Worm (Caenorhabditis elegans) whole organism, L3 larva: ENCODE measurements around the gene tmem-184.

ENCODE experiments used
- R02D3.7 ChIP-seq: fragments of 150-350 bp; optimal IDR thresholded peaks from 2 replicates; lab custom pipeline; 2014; ENCODE audit warnings: missing biosample characterization, missing genetic modification characterization
- ZK546.5 ChIP-seq: sonication (generic microtip); optimal IDR thresholded peaks from 2 replicates; lab custom pipeline; 2017; ENCODE audit warnings: missing biosample characterization, missing genetic modification characterization
- aly-2 ChIP-seq: fragments of 150-350 bp; optimal IDR thresholded peaks from 2 replicates; lab custom pipeline; 2014; ENCODE audit warnings: missing biosample characterization, missing genetic modification characterization
- ama-1 ChIP-seq: fragments of 150-350 bp; optimal IDR thresholded peaks from 2 replicates; lab custom pipeline; 2018
- ceh-16 ChIP-seq: sonication (generic microtip); optimal IDR thresholded peaks from 2 replicates; lab custom pipeline; 2017; ENCODE audit warnings: missing biosample characterization, missing genetic modification characterization
- ceh-28 ChIP-seq: fragments of 150-350 bp; optimal IDR thresholded peaks from 2 replicates; lab custom pipeline; 2014; ENCODE audit warnings: missing biosample characterization, missing genetic modification reagents, missing genetic modification characterization
- ceh-82 ChIP-seq: fragments of 150-350 bp; optimal IDR thresholded peaks from 2 replicates; lab custom pipeline; 2014; ENCODE audit warnings: missing biosample characterization, missing genetic modification characterization
- ceh-9 ChIP-seq: sonication (generic microtip); optimal IDR thresholded peaks from 2 replicates; lab custom pipeline; 2018; ENCODE audit warnings: missing biosample characterization, missing genetic modification characterization
- daf-12 ChIP-seq: fragments of 150-350 bp; optimal IDR thresholded peaks from 2 replicates; lab custom pipeline; 2014; ENCODE audit warnings: missing biosample characterization, missing genetic modification reagents, missing genetic modification characterization
- egl-27 ChIP-seq: sonication (generic microtip); optimal IDR thresholded peaks from 4 replicates; lab custom pipeline; 2017; ENCODE audit warnings: missing biosample characterization, missing genetic modification reagents, missing genetic modification characterization
- egl-5 ChIP-seq: fragments of 150-350 bp; optimal IDR thresholded peaks from 2 replicates; lab custom pipeline; 2017; ENCODE audit warnings: missing biosample characterization, missing genetic modification reagents, missing genetic modification characterization, inconsistent platforms
- elt-1 ChIP-seq: fragments of 150-350 bp; optimal IDR thresholded peaks from 2 replicates; lab custom pipeline; 2014; ENCODE audit warnings: missing biosample characterization, missing genetic modification characterization
- elt-2 ChIP-seq: sonication (generic microtip); optimal IDR thresholded peaks from 2 replicates; lab custom pipeline; 2016; ENCODE audit warnings: missing genetic modification reagents, mild to moderate bottlenecking, missing genetic modification characterization, missing compliant biosample characterization
- elt-3 ChIP-seq, 3 experiments: fragments of 150-350 bp in 1 of 3; sonication (generic microtip) in 2 of 3; optimal IDR thresholded peaks; 2 replicates in 2 of 3; 4 replicates in 1 of 3; lab custom pipeline; 2014 to 2017; ENCODE audit warnings: missing biosample characterization in 3 of 3, missing genetic modification characterization in 3 of 3
- eor-1 ChIP-seq, 2 experiments: fragments of 150-350 bp; optimal IDR thresholded peaks; 2 replicates each; lab custom pipeline; 2014 to 2018; ENCODE audit warnings: missing biosample characterization in 2 of 2, missing genetic modification characterization in 2 of 2
- fkh-10 ChIP-seq: sonication (generic microtip); optimal IDR thresholded peaks from 2 replicates; lab custom pipeline; 2017; ENCODE audit warnings: missing biosample characterization, missing genetic modification reagents, missing genetic modification characterization
- fkh-2 ChIP-seq: fragments of 150-350 bp; optimal IDR thresholded peaks from 2 replicates; lab custom pipeline; 2014; ENCODE audit warnings: missing biosample characterization, missing genetic modification reagents, missing genetic modification characterization
- fos-1 ChIP-seq: fragments of 150-350 bp; optimal IDR thresholded peaks from 2 replicates; lab custom pipeline; 2014; ENCODE audit warnings: missing biosample characterization, missing genetic modification characterization
- hmg-11 ChIP-seq: sonication (generic microtip); optimal IDR thresholded peaks from 2 replicates; lab custom pipeline; 2016; ENCODE audit warnings: missing genetic modification characterization, missing compliant biosample characterization
- jun-1 ChIP-seq: fragments of 150-350 bp; optimal IDR thresholded peaks from 2 replicates; lab custom pipeline; 2014; ENCODE audit warnings: missing biosample characterization, missing genetic modification reagents, missing genetic modification characterization
- lin-15B ChIP-seq: fragments of 150-350 bp; optimal IDR thresholded peaks from 2 replicates; lab custom pipeline; 2014; ENCODE audit warnings: missing biosample characterization, missing genetic modification characterization
- lin-39 ChIP-seq: fragments of 150-350 bp; optimal IDR thresholded peaks from 2 replicates; lab custom pipeline; 2018; ENCODE audit warnings: missing biosample characterization, missing genetic modification reagents, missing genetic modification characterization
- lsy-12 ChIP-seq: sonication (generic microtip); optimal IDR thresholded peaks from 2 replicates; lab custom pipeline; 2016; ENCODE audit warnings: mild to moderate bottlenecking, missing genetic modification characterization, missing compliant biosample characterization
- mdl-1 ChIP-seq: fragments of 150-350 bp; optimal IDR thresholded peaks from 2 replicates; lab custom pipeline; 2014; ENCODE audit warnings: missing biosample characterization, missing genetic modification characterization
- mml-1 ChIP-seq: fragments of 150-350 bp; sonication (generic microtip); optimal IDR thresholded peaks from 3 replicates; lab custom pipeline; 2014; ENCODE audit warnings: missing biosample characterization, missing genetic modification characterization
- nfya-1 ChIP-seq: sonication (generic microtip); optimal IDR thresholded peaks from 2 replicates; lab custom pipeline; 2017; ENCODE audit warnings: missing genetic modification characterization, mild to moderate bottlenecking, missing compliant biosample characterization, antibody characterized with exemption, moderate library complexity; ENCODE audit not compliant: insufficient read depth
- nhr-11 ChIP-seq: fragments of 150-350 bp; optimal IDR thresholded peaks from 2 replicates; lab custom pipeline; 2014; ENCODE audit warnings: missing biosample characterization, missing genetic modification characterization
- nhr-12 ChIP-seq: fragments of 150-350 bp; optimal IDR thresholded peaks from 2 replicates; lab custom pipeline; 2014; ENCODE audit warnings: missing biosample characterization, missing genetic modification characterization
- nhr-23 ChIP-seq: fragments of 150-350 bp; optimal IDR thresholded peaks from 2 replicates; lab custom pipeline; 2014; ENCODE audit warnings: missing biosample characterization, missing genetic modification reagents, missing genetic modification characterization
- nhr-237 ChIP-seq: fragments of 150-350 bp; optimal IDR thresholded peaks from 2 replicates; lab custom pipeline; 2014; ENCODE audit warnings: missing biosample characterization, missing genetic modification characterization
- nhr-25 ChIP-seq: sonication (generic microtip); optimal IDR thresholded peaks from 2 replicates; lab custom pipeline; 2017; ENCODE audit warnings: missing biosample characterization, missing genetic modification characterization
- nhr-28 ChIP-seq: fragments of 150-350 bp; optimal IDR thresholded peaks from 2 replicates; lab custom pipeline; 2014; ENCODE audit warnings: missing biosample characterization, missing genetic modification characterization
- nhr-43 ChIP-seq: sonication (generic microtip); optimal IDR thresholded peaks from 2 replicates; lab custom pipeline; 2016; ENCODE audit warnings: mild to moderate bottlenecking, missing genetic modification characterization, missing compliant biosample characterization; ENCODE audit not compliant: poor library complexity, severe bottlenecking
- nhr-67 ChIP-seq: fragments of 150-350 bp; optimal IDR thresholded peaks from 2 replicates; lab custom pipeline; 2014; ENCODE audit warnings: missing biosample characterization, missing genetic modification characterization
- nhr-76 ChIP-seq: fragments of 150-350 bp; sonication (generic microtip); optimal IDR thresholded peaks from 5 replicates; lab custom pipeline; 2014; ENCODE audit warnings: missing biosample characterization, missing genetic modification characterization
- nhr-77 ChIP-seq: fragments of 150-350 bp; optimal IDR thresholded peaks from 2 replicates; lab custom pipeline; 2014; ENCODE audit warnings: missing biosample characterization, missing genetic modification characterization
- pha-4 ChIP-seq: fragments of 150-350 bp; optimal IDR thresholded peaks from 2 replicates; lab custom pipeline; 2014; ENCODE audit warnings: missing biosample characterization, missing genetic modification reagents, missing genetic modification characterization
- pqm-1 ChIP-seq: fragments of 150-350 bp; optimal IDR thresholded peaks from 2 replicates; lab custom pipeline; 2017; ENCODE audit warnings: missing biosample characterization, missing genetic modification characterization, inconsistent platforms
- sea-2 ChIP-seq: fragments of 150-350 bp; sonication (generic microtip); optimal IDR thresholded peaks from 4 replicates; lab custom pipeline; 2014; ENCODE audit warnings: missing biosample characterization, missing genetic modification reagents, missing genetic modification characterization
- skn-1 ChIP-seq: fragments of 150-350 bp; optimal IDR thresholded peaks from 2 replicates; lab custom pipeline; 2014; ENCODE audit warnings: missing biosample characterization, missing genetic modification characterization
- snpc-4 ChIP-seq: fragments of 150-350 bp; optimal IDR thresholded peaks from 2 replicates; lab custom pipeline; 2014; ENCODE audit warnings: missing biosample characterization, missing genetic modification characterization
- tbx-2 ChIP-seq: sonication (generic microtip); optimal IDR thresholded peaks from 2 replicates; lab custom pipeline; 2016; ENCODE audit warnings: mild to moderate bottlenecking, missing genetic modification characterization, missing compliant biosample characterization
- unc-39 ChIP-seq: sonication (generic microtip); optimal IDR thresholded peaks from 4 replicates; lab custom pipeline; 2017; ENCODE audit warnings: missing biosample characterization, missing genetic modification characterization
- unc-62 ChIP-seq: fragments of 150-350 bp; sonication (generic microtip); optimal IDR thresholded peaks from 4 replicates; lab custom pipeline; 2014; ENCODE audit warnings: missing biosample characterization, missing genetic modification reagents, missing genetic modification characterization
- zag-1 ChIP-seq: fragments of 150-350 bp; optimal IDR thresholded peaks from 2 replicates; lab custom pipeline; 2014; ENCODE audit warnings: missing biosample characterization, missing genetic modification characterization
- ztf-11 ChIP-seq: fragments of 150-350 bp; optimal IDR thresholded peaks from 2 replicates; lab custom pipeline; 2014; ENCODE audit warnings: missing biosample characterization, missing genetic modification characterization
- ztf-4 ChIP-seq: fragments of 150-350 bp; optimal IDR thresholded peaks from 2 replicates; lab custom pipeline; 2014; ENCODE audit warnings: missing biosample characterization, missing genetic modification characterization

Gene tmem-184

DNA sequence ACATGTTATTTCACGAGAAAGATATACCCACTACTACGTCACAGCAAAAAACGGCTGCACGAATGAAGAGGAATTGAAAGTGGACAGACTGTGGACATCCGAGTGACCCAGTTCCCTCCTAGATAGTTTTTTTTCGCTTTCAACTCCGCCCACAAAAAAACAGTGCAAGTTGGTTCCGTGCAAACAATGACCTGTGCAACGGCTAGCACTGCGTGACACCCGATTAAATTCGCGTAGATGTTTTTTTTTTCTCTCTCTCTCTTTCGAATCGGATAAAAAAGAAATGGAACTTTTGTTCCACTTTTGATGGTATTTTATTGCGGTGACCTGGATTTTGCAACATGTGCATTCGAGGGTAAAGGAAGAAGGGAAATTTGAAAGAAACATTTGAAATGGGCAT, 38.6 kb upstream of the tmem-184 start:
- TF ChIP-seq pqm-1 (tag; lab: Kevin White, UChicago) (no peak), nhr-23 (tag; lab: Kevin White, UChicago) (peak; percentile 89), pha-4 (tag; lab: Kevin White, UChicago) (peak; percentile 47), lin-15B (tag; lab: Kevin White, UChicago) (no peak)

DNA sequence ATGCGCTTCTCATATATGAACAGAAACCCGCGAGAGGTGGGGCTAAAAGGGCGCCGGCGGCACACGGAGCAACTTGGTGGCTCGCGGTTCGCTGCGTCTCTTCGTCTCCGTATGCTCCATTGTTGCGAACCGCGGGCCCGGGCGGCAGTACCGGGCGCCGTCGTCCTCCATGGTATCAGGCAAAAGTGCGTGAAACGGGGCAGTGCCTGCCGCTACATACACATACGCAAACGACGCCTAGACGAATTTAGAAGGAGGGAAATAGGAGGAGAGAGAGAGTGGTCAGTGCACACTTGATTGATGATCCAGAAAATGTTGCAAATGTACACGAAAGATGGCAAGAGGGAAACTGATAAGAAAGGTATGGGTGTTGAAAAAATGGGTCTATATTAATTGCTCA, 37.8 kb upstream of the tmem-184 start:
- TF ChIP-seq ztf-11 (tag; lab: Kevin White, UChicago) (no peak), ceh-16 (tag; lab: Kevin White, UChicago) (no peak), pha-4 (tag; lab: Kevin White, UChicago) (peak; percentile 5), unc-62 (no peak), eor-1 (tag; optimal IDR thresholded peaks at IDR 0.05; lab: Kevin White, UChicago) (no peak), nhr-77 (tag; lab: Kevin White, UChicago) (no peak), ceh-82 (tag; lab: Kevin White, UChicago) (no peak), lin-39 (tag; lab: Kevin White, UChicago) (peak; percentile 89), sea-2 (GFP tag; lab: Kevin White, UChicago) (no peak), lsy-12 (no peak), elt-2 (peak; percentile 15), egl-5 (tag; lab: Kevin White, UChicago) (no peak), ZK546.5 (tag; lab: Kevin White, UChicago) (no peak), tbx-2 (peak; percentile 21), egl-27 (tag; lab: Kevin White, UChicago) (no peak), hmg-11 (peak; percentile 85), mml-1 (tag; lab: Kevin White, UChicago) (no peak), fkh-2 (tag; lab: Kevin White, UChicago) (no peak), nhr-76 (tag; lab: Kevin White, UChicago) (no peak), nhr-237 (tag; lab: Kevin White, UChicago) (no peak), lin-15B (tag; lab: Kevin White, UChicago) (peak; percentile 42), unc-39 (tag; lab: Kevin White, UChicago) (no peak), nhr-11 (no peak), jun-1 (tag; lab: Kevin White, UChicago) (no peak), fos-1 (no peak), fkh-10 (no peak), nhr-12 (tag; lab: Kevin White, UChicago) (no peak), ama-1 (lab: Kevin White, UChicago) (no peak), nhr-25 (tag; lab: Kevin White, UChicago) (no peak), ceh-28 (tag; lab: Kevin White, UChicago) (no peak), snpc-4 (tag; lab: Kevin White, UChicago) (peak; percentile 82), ceh-9 (no peak), pqm-1 (tag; lab: Kevin White, UChicago) (peak; percentile 39), aly-2 (tag; lab: Kevin White, UChicago) (no peak), nhr-23 (tag; lab: Kevin White, UChicago) (no peak), daf-12 (tag; lab: Kevin White, UChicago) (no peak), nhr-67 (no peak), elt-3 (tag; optimal IDR thresholded peaks at IDR 0.05; lab: Kevin White, UChicago) (no peak), R02D3.7 (tag; lab: Kevin White, UChicago) (no peak), nfya-1 (tag; lab: Kevin White, UChicago) (peak; percentile 62), zag-1 (tag; lab: Kevin White, UChicago) (no peak), nhr-28 (tag; lab: Kevin White, UChicago) (no peak), elt-1 (tag; lab: Kevin White, UChicago) (no peak), mdl-1 (no peak), ztf-4 (tag; lab: Kevin White, UChicago) (no peak), skn-1 (no peak), nhr-43 (tag; lab: Kevin White, UChicago) (no peak)
